Worm (Caenorhabditis elegans): ENCODE results near the gene vps-29.

- TF ChIP-seq W03F9.2 (tag; optimal IDR thresholded peaks at IDR 0.05) (no peak), him-1 (tag; optimal IDR thresholded peaks at IDR 0.05) (no peak)
Observed at ce11 chrIII:10069278-10069677, 43.6 kb downstream of the vps-29 start, which contains the start of gene T16G12.6.
